Worm (Caenorhabditis elegans) whole organism, mixed stage, embryonic: Measurements from ENCODE around the gene moma-1.

Experiments
- blmp-1 ChIP-seq: fragments of 150-350 bp; optimal IDR thresholded peaks from 2 replicates; lab custom pipeline; 2014; ENCODE audit warnings: missing biosample characterization, missing genetic modification characterization
- ces-1 ChIP-seq: fragments of 150-350 bp; optimal IDR thresholded peaks from 2 replicates; lab custom pipeline; 2014; ENCODE audit warnings: missing biosample characterization, missing genetic modification reagents, missing genetic modification characterization
- elt-1 ChIP-seq: sonication (generic microtip); optimal IDR thresholded peaks from 2 replicates; lab custom pipeline; 2017; ENCODE audit warnings: missing genetic modification characterization, mild to moderate bottlenecking, missing compliant biosample characterization, antibody characterized with exemption, moderate library complexity, borderline replicate concordance; ENCODE audit not compliant: insufficient read depth
- elt-3 ChIP-seq: fragments of 150-350 bp; optimal IDR thresholded peaks from 2 replicates; lab custom pipeline; 2014; ENCODE audit warnings: missing biosample characterization, missing genetic modification characterization
- lin-13 ChIP-seq: fragments of 150-350 bp; optimal IDR thresholded peaks from 2 replicates; lab custom pipeline; 2014; ENCODE audit warnings: missing biosample characterization, missing genetic modification characterization
- mab-5 ChIP-seq: fragments of 150-350 bp; optimal IDR thresholded peaks from 2 replicates; lab custom pipeline; 2014; ENCODE audit warnings: missing biosample characterization, missing genetic modification characterization
- mep-1 ChIP-seq: fragments of 150-350 bp; optimal IDR thresholded peaks from 2 replicates; lab custom pipeline; 2017; ENCODE audit warnings: missing biosample characterization, missing genetic modification reagents, missing genetic modification characterization, inconsistent platforms
- nhr-76 ChIP-seq: sonication (generic microtip); optimal IDR thresholded peaks from 2 replicates; lab custom pipeline; 2017; ENCODE audit warnings: missing biosample characterization, missing genetic modification characterization
- sptf-1 ChIP-seq: sonication (generic microtip); optimal IDR thresholded peaks from 2 replicates; lab custom pipeline; 2017; ENCODE audit warnings: mild to moderate bottlenecking, missing genetic modification characterization, moderate library complexity, missing compliant biosample characterization
- unc-39 ChIP-seq: fragments of 150-350 bp; optimal IDR thresholded peaks from 2 replicates; lab custom pipeline; 2014; ENCODE audit warnings: missing biosample characterization, missing genetic modification characterization
- zip-8 ChIP-seq: fragments of 150-350 bp; optimal IDR thresholded peaks from 2 replicates; lab custom pipeline; 2014; ENCODE audit warnings: missing biosample characterization, missing genetic modification characterization
- ztf-11 ChIP-seq: fragments of 150-350 bp; optimal IDR thresholded peaks from 2 replicates; lab custom pipeline; 2014; ENCODE audit warnings: missing biosample characterization, missing genetic modification characterization

DNA sequence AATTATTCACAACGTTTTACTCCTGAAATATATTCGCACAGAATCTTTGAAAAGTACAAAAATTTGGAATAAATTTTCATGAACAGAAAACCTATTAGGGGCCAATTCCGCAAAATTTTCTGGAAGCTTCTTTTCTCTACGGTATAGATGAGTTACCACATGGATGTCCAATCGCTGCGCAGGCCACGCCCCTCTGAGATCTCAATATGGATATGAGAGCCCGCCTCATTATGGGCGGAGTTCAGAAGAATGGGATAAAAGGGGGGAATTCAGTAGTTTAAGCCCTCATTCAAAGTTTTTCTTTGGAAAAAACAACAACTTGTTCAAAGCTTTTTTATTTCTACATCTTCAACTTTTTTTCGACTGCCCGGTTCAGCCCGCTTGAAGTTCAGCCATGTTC lies 40.7 kb downstream of the moma-1 start, which contains the start of gene daf-7:
- TF ChIP-seq lin-13 (tag; lab: Kevin White, UChicago) (no peak), ces-1 (GFP tag; lab: Kevin White, UChicago) (no peak), elt-1 (tag; lab: Kevin White, UChicago) (no peak), ztf-11 (tag; lab: Kevin White, UChicago) (no peak), blmp-1 (tag; lab: Kevin White, UChicago) (no peak), mab-5 (no peak), nhr-76 (tag; lab: Kevin White, UChicago) (no peak), mep-1 (tag; lab: Kevin White, UChicago) (no peak), sptf-1 (no peak), elt-3 (tag; lab: Kevin White, UChicago) (no peak), unc-39 (tag; lab: Kevin White, UChicago) (no peak), zip-8 (tag; lab: Kevin White, UChicago) (no peak)
